Worm (Caenorhabditis elegans) whole organism, L2 larva: ENCODE data around the gene ver-1.

ENCODE experiments used
- R02D3.7 ChIP-seq: fragments of 150-350 bp; optimal IDR thresholded peaks from 2 replicates; lab custom pipeline; 2014; ENCODE audit warnings: missing biosample characterization, missing genetic modification characterization
- ZK546.5 ChIP-seq: sonication (generic microtip); optimal IDR thresholded peaks from 2 replicates; lab custom pipeline; 2017; ENCODE audit warnings: missing biosample characterization, missing genetic modification characterization
- ama-1 ChIP-seq: fragments of 150-350 bp; optimal IDR thresholded peaks from 2 replicates; lab custom pipeline; 2018; ENCODE audit warnings: inconsistent platforms
- elt-1 ChIP-seq: fragments of 150-350 bp; optimal IDR thresholded peaks from 2 replicates; lab custom pipeline; 2014; ENCODE audit warnings: missing biosample characterization, missing genetic modification characterization
- elt-3 ChIP-seq: sonication (generic microtip); optimal IDR thresholded peaks from 2 replicates; lab custom pipeline; 2017; ENCODE audit warnings: missing biosample characterization, missing genetic modification characterization
- fos-1 ChIP-seq: fragments of 150-350 bp; optimal IDR thresholded peaks from 2 replicates; lab custom pipeline; 2014; ENCODE audit warnings: missing biosample characterization, missing genetic modification characterization
- mab-5 ChIP-seq: fragments of 150-350 bp; optimal IDR thresholded peaks from 2 replicates; lab custom pipeline; 2014; ENCODE audit warnings: missing biosample characterization, missing genetic modification characterization
- mdl-1 ChIP-seq, 2 experiments: fragments of 150-350 bp in 1 of 2; sonication (generic microtip) in 1 of 2; optimal IDR thresholded peaks; 2 replicates each; lab custom pipeline; 2017; ENCODE audit warnings: missing biosample characterization in 2 of 2, missing genetic modification characterization in 2 of 2
- nhr-77 ChIP-seq: fragments of 150-350 bp; optimal IDR thresholded peaks from 2 replicates; lab custom pipeline; 2014; ENCODE audit warnings: missing biosample characterization, missing genetic modification characterization
- sem-4 ChIP-seq: fragments of 150-350 bp; optimal IDR thresholded peaks from 2 replicates; lab custom pipeline; 2014; ENCODE audit warnings: missing biosample characterization, missing genetic modification reagents, missing genetic modification characterization
- snpc-4 ChIP-seq: fragments of 150-350 bp; optimal IDR thresholded peaks from 2 replicates; lab custom pipeline; 2014; ENCODE audit warnings: missing biosample characterization, missing genetic modification characterization

- no peak for TF ChIP-seq elt-3 (tag; lab: Kevin White, UChicago)
- TF ChIP-seq snpc-4 (tag; lab: Kevin White, UChicago), result no peak
- TF ChIP-seq mdl-1 (tag; optimal IDR thresholded peaks at IDR 0.05; lab: Kevin White, UChicago), result no peak
- TF ChIP-seq ama-1 (lab: Kevin White, UChicago), result no peak
- TF ChIP-seq sem-4 (tag; lab: Kevin White, UChicago), result no peak
- TF ChIP-seq nhr-77 (tag; lab: Kevin White, UChicago), result no peak
- TF ChIP-seq ZK546.5 (tag; lab: Kevin White, UChicago), result no peak
- TF ChIP-seq fos-1 (tag; lab: Kevin White, UChicago), result no peak
- no peak for TF ChIP-seq R02D3.7 (tag; lab: Kevin White, UChicago)
- TF ChIP-seq elt-1 (tag; lab: Kevin White, UChicago), result no peak
- no peak for TF ChIP-seq mab-5 (tag; lab: Kevin White, UChicago)
These were observed 39.4 kb upstream of the ver-1 start, which contains the start of gene C29F9.5 for ce11 chrIII:117210-117609.
